Worm (Caenorhabditis elegans): ENCODE measurements around the gene kcnl-4.

ce11 chrV:14521000-14521399 is 9.9 kb upstream of the kcnl-4 start, which contains the start of gene C53A5.17:
- no peak for TF ChIP-seq elt-3 (tag; optimal IDR thresholded peaks at IDR 0.05)
- no peak for TF ChIP-seq nhr-25 (tag; optimal IDR thresholded peaks at IDR 0.05)
- TF ChIP-seq daf-12 (tag; optimal IDR thresholded peaks at IDR 0.05), result no peak
- TF ChIP-seq R02D3.7 (tag; optimal IDR thresholded peaks at IDR 0.05), result no peak
- TF ChIP-seq snpc-4 (tag; optimal IDR thresholded peaks at IDR 0.05), result no peak
- TF ChIP-seq jun-1 (tag; optimal IDR thresholded peaks at IDR 0.05), result no peak
- no peak for TF ChIP-seq zag-1 (tag; optimal IDR thresholded peaks at IDR 0.05)
- TF ChIP-seq unc-62 (GFP tag; optimal IDR thresholded peaks at IDR 0.05), result no peak

Measured in whole organism, L3 larva.